Fruit fly (Drosophila melanogaster): ENCODE results near the gene CG34159.
A peak's percentile ranks its signal among the peaks of the same experiment; 100 is the strongest.

Gene CG34159

DNA sequence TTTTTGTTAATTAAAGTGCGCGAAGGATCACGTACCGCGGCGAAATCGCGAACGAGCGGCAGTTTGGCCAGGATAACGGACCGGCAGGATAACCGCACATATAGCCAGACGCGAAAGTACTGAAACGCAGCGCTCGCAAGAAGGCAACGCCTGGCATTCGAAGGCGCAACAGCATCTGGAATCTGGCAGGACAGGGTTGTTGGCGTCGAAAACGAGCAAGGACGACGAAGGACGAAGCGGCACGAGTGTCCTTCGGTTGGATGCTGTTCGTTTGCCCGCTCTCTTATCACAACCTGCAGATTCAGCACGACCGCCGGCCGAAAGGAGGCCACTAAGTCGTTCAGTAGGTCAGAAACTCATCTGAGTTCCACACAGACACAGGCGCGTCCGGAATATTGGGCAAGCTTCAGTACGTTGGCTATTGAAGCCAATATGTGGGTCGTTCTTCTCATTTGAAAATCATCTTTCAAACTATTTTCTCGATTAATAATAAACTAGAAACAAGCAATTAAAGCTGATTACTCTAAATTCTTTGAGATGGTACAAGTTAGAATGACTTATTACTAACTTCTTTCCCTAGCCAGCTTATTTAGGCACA is 23.8 kb downstream of the CG34159 start, which contains the start of gene CG44153:
CG44153 (minus strand) TSS at position 75 of the 598 bp plus-strand sequence.
- peak; percentile 92 for TF ChIP-seq CG15073 (GFP tag; optimal IDR thresholded peaks at IDR 0.05)
- peak; percentile 40 for TF ChIP-seq Ets65A (GFP tag)
- no peak for TF ChIP-seq ap (GFP tag; IDR thresholded peaks at IDR 0.05)
- peak; percentile 91 for TF ChIP-seq CG3281 (GFP tag; optimal IDR thresholded peaks at IDR 0.05)
- TF ChIP-seq sens (GFP tag): peak; percentile 3
- peak; percentile 58 for TF ChIP-seq Jarid2 (GFP tag; optimal IDR thresholded peaks at IDR 0.05)
- peak; percentile 80 for TF ChIP-seq scrt (GFP tag; optimal IDR thresholded peaks at IDR 0.05)
- no peak for TF ChIP-seq ac (GFP tag; optimal IDR thresholded peaks at IDR 0.05)
- TF ChIP-seq CG6791 (GFP tag; IDR thresholded peaks at IDR 0.05; ENCODE audit: partially characterized antibody): 0 out of 3 replicates have a peak, but pooled peaks have one; percentile 20
- 0 out of 3 replicates have a peak, but pooled peaks have one; percentile 31 for TF ChIP-seq CG34422 (GFP tag; IDR thresholded peaks at IDR 0.05)
- TF ChIP-seq CG17328 (GFP tag; IDR thresholded peaks at IDR 0.05): 0 out of 2 replicates have a peak, but pooled peaks have one; percentile 12
- no peak for TF ChIP-seq btn (GFP tag; optimal IDR thresholded peaks at IDR 0.05)
- no peak for TF ChIP-seq Dip2 (GFP tag; IDR thresholded peaks at IDR 0.05)
- TF ChIP-seq Deaf1 (tag; optimal IDR thresholded peaks at IDR 0.05): peak; percentile 98

DNA sequence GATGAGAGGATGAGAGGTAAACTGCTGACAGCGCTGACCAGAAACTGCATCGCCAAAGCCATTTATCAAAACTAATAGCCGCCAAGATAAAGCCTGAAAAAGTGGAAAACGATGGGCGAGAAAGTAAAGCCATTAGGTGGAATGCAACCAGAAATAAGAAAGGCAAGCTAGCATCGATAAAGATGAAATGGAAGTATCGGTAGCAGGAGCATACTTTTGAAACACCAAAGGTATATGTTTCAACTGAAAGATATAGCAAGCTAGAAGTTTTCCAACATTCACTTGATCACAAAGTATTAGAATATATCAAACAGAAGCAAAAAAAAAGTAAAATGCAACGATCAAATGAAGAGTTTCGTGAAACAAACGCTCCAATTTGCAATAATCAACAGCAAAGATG is 31.7 kb downstream of the CG34159 start, which contains the start of gene CG13137:
CG13137 (plus strand) TSS at position 301 of the 400 bp plus-strand sequence.
- no peak for TF ChIP-seq CG15269 (tag; optimal IDR thresholded peaks at IDR 0.05)
- peak; percentile 45 for TF ChIP-seq Ets65A (GFP tag)
- no peak for TF ChIP-seq nau (GFP tag; optimal IDR thresholded peaks at IDR 0.05)
- TF ChIP-seq CG4707 (GFP tag; optimal IDR thresholded peaks at IDR 0.05): no peak
- no peak for TF ChIP-seq B-H1 (GFP tag; IDR thresholded peaks at IDR 0.05)

DNA sequence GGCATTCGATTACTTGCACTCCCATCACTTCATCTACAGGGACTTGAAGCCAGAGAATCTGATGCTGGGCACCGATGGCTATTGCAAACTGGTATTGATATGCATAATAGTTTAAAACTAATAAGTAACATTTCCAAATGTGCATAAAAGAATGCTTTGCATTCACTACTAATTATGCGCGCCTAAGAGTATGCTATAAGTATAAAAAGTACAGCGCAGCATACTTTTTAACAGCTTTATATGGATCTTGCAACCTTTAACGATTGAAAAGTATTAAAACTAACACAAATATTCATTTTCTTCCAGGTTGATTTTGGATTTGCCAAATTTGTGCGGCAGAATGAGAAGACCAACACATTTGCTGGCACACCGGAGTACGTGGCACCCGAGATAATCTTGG is 49.7 kb downstream of the CG34159 start:
- TF ChIP-seq nau (GFP tag; optimal IDR thresholded peaks at IDR 0.05) (no peak), CG12391 (tag; optimal IDR thresholded peaks at IDR 0.05) (no peak), slp2 (GFP tag; optimal IDR thresholded peaks at IDR 0.05) (no peak), Rfx (GFP tag; IDR thresholded peaks at IDR 0.05) (no peak), Dbx (GFP tag; IDR thresholded peaks at IDR 0.05) (no peak), stwl (tag; optimal IDR thresholded peaks at IDR 0.05) (no peak), pfk (GFP tag; optimal IDR thresholded peaks at IDR 0.05) (no peak), CG16779 (GFP tag; IDR thresholded peaks at IDR 0.05) (no peak), sens-2 (GFP tag; IDR thresholded peaks at IDR 0.05) (no peak), CG8290 (GFP tag; optimal IDR thresholded peaks at IDR 0.05) (peak; percentile 74), CG8290 (tag; optimal IDR thresholded peaks at IDR 0.05) (peak in 1 of 2 experiments; percentile 85), CG17612 (GFP tag; IDR thresholded peaks at IDR 0.05) (peak; percentile 87), Hr3 (GFP tag; optimal IDR thresholded peaks at IDR 0.05) (no peak), BEAF-32 (GFP tag; optimal IDR thresholded peaks at IDR 0.05) (no peak), ac (GFP tag; optimal IDR thresholded peaks at IDR 0.05) (no peak), chm (GFP tag; IDR thresholded peaks at IDR 0.05) (no peak)

Measured in whole organism, embryonic.